Worm (Caenorhabditis elegans) whole organism, young adult: ENCODE data around the gene skr-21.

ENCODE experiments used
- B0336.3 ChIP-seq: fragments of 200-800 bp; sonication (Bioruptor generic); IDR thresholded peaks from 2 replicates; pipeline ENCODE4 v1.3.6; 2022; ENCODE audit warnings: missing genetic modification characterization, missing compliant biosample characterization
- C06A6.2 ChIP-seq: fragments of 200-800 bp; sonication (Bioruptor generic); conservative IDR thresholded peaks from 2 replicates; pipeline ENCODE4 v1.3.6; 2022; ENCODE audit warnings: missing genetic modification characterization, missing compliant biosample characterization
- F23B12.7 ChIP-seq: sonication (generic microtip); optimal IDR thresholded peaks from 2 replicates; lab custom pipeline; 2017; ENCODE audit warnings: missing genetic modification characterization, mild to moderate bottlenecking, missing compliant biosample characterization, antibody characterized with exemption, moderate library complexity; ENCODE audit not compliant: insufficient read depth
- F33H1.4 ChIP-seq: fragments of 200-800 bp; sonication (Bioruptor generic); IDR thresholded peaks from 2 replicates; pipeline ENCODE4 v1.3.6; 2022; ENCODE audit warnings: missing genetic modification reagents, missing genetic modification characterization, missing compliant biosample characterization
- F37B4.10 ChIP-seq: fragments of 200-800 bp; sonication (Bioruptor generic); IDR thresholded peaks from 2 replicates; pipeline ENCODE4 v1.3.6; 2022; ENCODE audit warnings: missing genetic modification characterization, missing compliant biosample characterization
- F39B2.1 ChIP-seq: fragments of 200-800 bp; sonication (Bioruptor generic); IDR thresholded peaks from 2 replicates; pipeline ENCODE4 v1.3.6; 2022; ENCODE audit warnings: missing genetic modification reagents, missing genetic modification characterization, missing compliant biosample characterization
- K12H6.12 ChIP-seq: fragments of 200-800 bp; sonication (Bioruptor generic); optimal IDR thresholded peaks from 2 replicates; lab custom pipeline; 2018; ENCODE audit warnings: mild to moderate bottlenecking, missing genetic modification characterization, missing compliant biosample characterization
- Y53F4B.3 ChIP-seq: fragments of 200-800 bp; sonication (Bioruptor generic); IDR thresholded peaks from 2 replicates; pipeline ENCODE4 v1.3.6; 2022; ENCODE audit warnings: missing genetic modification reagents, missing genetic modification characterization, missing compliant biosample characterization
- Y56A3A.18 ChIP-seq: fragments of 200-800 bp; sonication (Bioruptor generic); IDR thresholded peaks from 2 replicates; pipeline ENCODE4 v1.3.6; 2022; ENCODE audit warnings: missing genetic modification reagents, missing genetic modification characterization, missing compliant biosample characterization
- ama-1 ChIP-seq, 3 experiments: fragments of 150-350 bp in 1 of 3; sonication (generic microtip) in 2 of 3; optimal IDR thresholded peaks; 2 replicates each; lab custom pipeline; 2014 to 2018; ENCODE audit warnings: missing biosample characterization in 2 of 3, missing genetic modification characterization in 2 of 3, missing genetic modification reagents in 2 of 3
- aptf-3 ChIP-seq: fragments of 200-800 bp; sonication (Bioruptor generic); IDR thresholded peaks from 2 replicates; pipeline ENCODE4 v1.3.6; 2022; ENCODE audit warnings: missing genetic modification characterization, missing compliant biosample characterization
- atf-7 ChIP-seq: sonication (generic microtip); optimal IDR thresholded peaks from 2 replicates; lab custom pipeline; 2017; ENCODE audit warnings: mild to moderate bottlenecking, missing genetic modification characterization, missing compliant biosample characterization
- ceh-100 ChIP-seq: fragments of 200-800 bp; sonication (Bioruptor generic); IDR thresholded peaks from 2 replicates; pipeline ENCODE4 v1.3.6; 2022; ENCODE audit warnings: missing genetic modification reagents, missing genetic modification characterization, missing compliant biosample characterization
- ceh-27 ChIP-seq: fragments of 200-800 bp; sonication (Bioruptor generic); optimal IDR thresholded peaks from 2 replicates; lab custom pipeline; 2018; ENCODE audit warnings: mild to moderate bottlenecking, missing genetic modification characterization, moderate library complexity, missing compliant biosample characterization
- ceh-91 ChIP-seq: fragments of 200-800 bp; sonication (Bioruptor generic); IDR thresholded peaks from 2 replicates; pipeline ENCODE4 v1.3.6; 2022; ENCODE audit warnings: missing genetic modification reagents, missing genetic modification characterization, missing compliant biosample characterization
- die-1 ChIP-seq: sonication (generic microtip); optimal IDR thresholded peaks from 2 replicates; lab custom pipeline; 2016; ENCODE audit warnings: missing genotype, mild to moderate bottlenecking, missing genetic modification characterization, missing compliant biosample characterization
- efl-1 ChIP-seq: fragments of 150-350 bp; optimal IDR thresholded peaks from 2 replicates; lab custom pipeline; 2014; ENCODE audit warnings: missing biosample characterization, missing genetic modification reagents, missing genetic modification characterization
- ets-4 ChIP-seq: fragments of 200-800 bp; sonication (Bioruptor generic); optimal IDR thresholded peaks from 2 replicates; lab custom pipeline; 2018; ENCODE audit warnings: mild to moderate bottlenecking, missing genetic modification characterization, missing compliant biosample characterization
- fkh-3 ChIP-seq: sonication (generic microtip); optimal IDR thresholded peaks from 2 replicates; lab custom pipeline; 2016; ENCODE audit warnings: mild to moderate bottlenecking, missing genetic modification characterization, missing compliant biosample characterization
- hlh-26 ChIP-seq: fragments of 200-800 bp; sonication (Bioruptor generic); conservative IDR thresholded peaks from 2 replicates; pipeline ENCODE4 v1.3.6; 2022; ENCODE audit warnings: missing genetic modification reagents, missing genetic modification characterization, missing compliant biosample characterization
- lag-1 ChIP-seq: fragments of 200-800 bp; sonication (Bioruptor generic); IDR thresholded peaks from 2 replicates; pipeline ENCODE4 v1.3.6; 2022; ENCODE audit warnings: missing genetic modification reagents, missing genetic modification characterization, missing compliant biosample characterization
- let-607 ChIP-seq, 2 experiments: fragments of 200-800 bp in 1 of 2; sonication (Bioruptor generic) in 1 of 2; sonication (generic microtip) in 1 of 2; optimal IDR thresholded peaks; 2 replicates each; lab custom pipeline; 2016 to 2018; ENCODE audit warnings: mild to moderate bottlenecking in 2 of 2, missing compliant biosample characterization in 2 of 2, missing genetic modification characterization in 2 of 2, moderate library complexity in 2 of 2, missing genotype in 1 of 2
- lin-35 ChIP-seq, 3 experiments: fragments of 150-350 bp in 2 of 3; sonication (generic microtip) in 1 of 3; optimal IDR thresholded peaks; 2 replicates each; lab custom pipeline; 2014 to 2018; ENCODE audit warnings: missing biosample characterization in 3 of 3, missing genetic modification characterization in 3 of 3, missing genetic modification reagents in 3 of 3
- lin-54 ChIP-seq: fragments of 200-800 bp; sonication (Bioruptor generic); optimal IDR thresholded peaks from 2 replicates; lab custom pipeline; 2018; ENCODE audit warnings: mild to moderate bottlenecking, missing genetic modification characterization, missing compliant biosample characterization
- lir-1 ChIP-seq: fragments of 200-800 bp; sonication (Bioruptor generic); conservative IDR thresholded peaks from 2 replicates; pipeline ENCODE4 v1.3.6; 2022; ENCODE audit warnings: missing genetic modification reagents, missing genetic modification characterization, missing compliant biosample characterization
- madf-3 ChIP-seq: fragments of 200-800 bp; sonication (Bioruptor generic); IDR thresholded peaks from 2 replicates; pipeline ENCODE4 v1.3.6; 2022; ENCODE audit warnings: missing genetic modification reagents, missing genetic modification characterization, missing compliant biosample characterization
- madf-6 ChIP-seq: fragments of 200-800 bp; sonication (Bioruptor generic); IDR thresholded peaks from 2 replicates; pipeline ENCODE4 v1.3.6; 2022; ENCODE audit warnings: missing genetic modification reagents, missing genetic modification characterization, missing compliant biosample characterization
- madf-8 ChIP-seq: fragments of 200-800 bp; sonication (Bioruptor generic); conservative IDR thresholded peaks from 2 replicates; pipeline ENCODE4 v1.3.6; 2022; ENCODE audit warnings: missing genetic modification reagents, missing genetic modification characterization, missing compliant biosample characterization
- nhr-90 ChIP-seq: sonication (generic microtip); optimal IDR thresholded peaks from 2 replicates; lab custom pipeline; 2016; ENCODE audit warnings: missing genotype, mild to moderate bottlenecking, missing genetic modification characterization, missing compliant biosample characterization
- rpc-1 ChIP-seq, 2 experiments: fragments of 150-350 bp in 1 of 2; sonication (generic microtip) in 1 of 2; optimal IDR thresholded peaks; 2 replicates each; lab custom pipeline; 2014 to 2018; ENCODE audit warnings: missing biosample characterization in 1 of 2, missing genetic modification characterization in 1 of 2, missing genetic modification reagents in 1 of 2, missing genotype in 1 of 2
- sea-2 ChIP-seq: fragments of 200-800 bp; sonication (Bioruptor generic); IDR thresholded peaks from 2 replicates; pipeline ENCODE4 v1.3.6; 2022; ENCODE audit warnings: missing genetic modification characterization, missing compliant biosample characterization
- snpc-3.4 ChIP-seq: sonication (generic microtip); optimal IDR thresholded peaks from 2 replicates; lab custom pipeline; 2017; ENCODE audit warnings: missing genetic modification characterization, mild to moderate bottlenecking, missing compliant biosample characterization, antibody characterized with exemption, moderate library complexity, missing genotype, missing genetic modification reagents
- sptf-2 ChIP-seq: fragments of 200-800 bp; sonication (Bioruptor generic); optimal IDR thresholded peaks from 2 replicates; lab custom pipeline; 2018; ENCODE audit warnings: mild to moderate bottlenecking, missing genetic modification characterization, missing compliant biosample characterization
- tbx-9 ChIP-seq: sonication (generic microtip); optimal IDR thresholded peaks from 2 replicates; lab custom pipeline; 2016; ENCODE audit warnings: borderline replicate concordance, missing genetic modification characterization, inconsistent platforms, missing compliant biosample characterization
- unc-62 ChIP-seq: fragments of 150-350 bp; optimal IDR thresholded peaks from 2 replicates; lab custom pipeline; 2014; ENCODE audit warnings: missing biosample characterization, missing genetic modification reagents, missing genetic modification characterization
- xnd-1 ChIP-seq: sonication (generic microtip); optimal IDR thresholded peaks from 2 replicates; lab custom pipeline; 2016; ENCODE audit warnings: missing genotype, missing genetic modification reagents, missing genetic modification characterization, missing compliant biosample characterization
- zim-3 ChIP-seq: sonication (generic microtip); optimal IDR thresholded peaks from 2 replicates; lab custom pipeline; 2017; ENCODE audit warnings: mild to moderate bottlenecking, missing genetic modification characterization, moderate library complexity, missing compliant biosample characterization
- ztf-3 ChIP-seq: fragments of 200-800 bp; sonication (Bioruptor generic); optimal IDR thresholded peaks from 2 replicates; lab custom pipeline; 2018; ENCODE audit warnings: mild to moderate bottlenecking, missing genetic modification characterization, missing compliant biosample characterization
- ztf-6 ChIP-seq: fragments of 200-800 bp; sonication (Bioruptor generic); IDR thresholded peaks from 2 replicates; pipeline ENCODE4 v1.3.6; 2022; ENCODE audit warnings: missing genetic modification reagents, missing genetic modification characterization, missing compliant biosample characterization

Gene skr-21

ce11 chrX:13220609-13221008, 5.9 kb downstream of the skr-21 start:
- TF ChIP-seq fkh-3 (tag; lab: Kevin White, UChicago) = no peak
- peak; percentile 33 for TF ChIP-seq ceh-27 (GFP tag; lab: Kevin White, UChicago)

ce11 chrX:13217940-13218339, 8.5 kb downstream of the skr-21 start:
- TF ChIP-seq aptf-3 (no peak), rpc-1 (optimal IDR thresholded peaks at IDR 0.05; lab: Kevin White, UChicago) (no peak), rpc-1 (tag; optimal IDR thresholded peaks at IDR 0.05; lab: Kevin White, UChicago) (no peak), nhr-90 (no peak), efl-1 (GFP tag; lab: Kevin White, UChicago) (no peak), sea-2 (no peak), zim-3 (tag; lab: Kevin White, UChicago) (no peak), lir-1 (GFP tag; lab: Robert Waterston, UW) (no peak), B0336.3 (GFP tag; lab: Robert Waterston, UW) (no peak), lin-35 (GFP tag; optimal IDR thresholded peaks at IDR 0.05; lab: Kevin White, UChicago) (no peak)

ce11 chrX:13216802-13217201, 9.7 kb downstream of the skr-21 start, which contains the start of gene R12H7.4:
TSS of gene R12H7.4 (plus strand) at chrX:13217102.
- TF ChIP-seq madf-6 (no peak), C06A6.2 (GFP tag; lab: Robert Waterston, UW) (no peak), ztf-3 (GFP tag; lab: Kevin White, UChicago) (no peak), fkh-3 (tag; lab: Kevin White, UChicago) (no peak), xnd-1 (tag; lab: Kevin White, UChicago) (no peak), ztf-6 (GFP tag; lab: Robert Waterston, UW) (no peak), hlh-26 (GFP tag; lab: Robert Waterston, UW) (no peak), Y56A3A.18 (no peak), lin-54 (GFP tag; lab: Kevin White, UChicago) (no peak), madf-8 (GFP tag; lab: Robert Waterston, UW) (no peak), let-607 (tag; optimal IDR thresholded peaks at IDR 0.05; lab: Kevin White, UChicago) (no peak), snpc-3.4 (tag; lab: Kevin White, UChicago) (no peak), ceh-91 (GFP tag; lab: Robert Waterston, UW) (no peak)

ce11 chrX:13212528-13212927, 13.9 kb downstream of the skr-21 start:
- TF ChIP-seq lir-1 (GFP tag; lab: Robert Waterston, UW) = no peak
- TF ChIP-seq ceh-100 (GFP tag; lab: Robert Waterston, UW) = no peak
- no peak for TF ChIP-seq hlh-26 (GFP tag; lab: Robert Waterston, UW)
- no peak for TF ChIP-seq unc-62 (GFP tag; lab: Kevin White, UChicago)
- TF ChIP-seq F37B4.10 (GFP tag; lab: Robert Waterston, UW) = no peak
- TF ChIP-seq atf-7 = no peak
- TF ChIP-seq Y53F4B.3 = no peak
- TF ChIP-seq madf-3 (GFP tag; lab: Robert Waterston, UW) = no peak
- TF ChIP-seq ama-1 (optimal IDR thresholded peaks at IDR 0.05; lab: Kevin White, UChicago) = no peak
- TF ChIP-seq ama-1 (GFP tag; optimal IDR thresholded peaks at IDR 0.05; lab: Kevin White, UChicago) = no peak
- no peak for TF ChIP-seq die-1 (tag; lab: Kevin White, UChicago)
- TF ChIP-seq tbx-9 (tag; lab: Kevin White, UChicago) = no peak
- TF ChIP-seq K12H6.12 (tag; lab: Kevin White, UChicago) = no peak
- no peak for TF ChIP-seq F39B2.1 (GFP tag; lab: Robert Waterston, UW)
- TF ChIP-seq ets-4 (GFP tag; lab: Kevin White, UChicago) = no peak
- TF ChIP-seq F23B12.7 = no peak
- no peak for TF ChIP-seq F33H1.4 (GFP tag; lab: Robert Waterston, UW)
- no peak for TF ChIP-seq sptf-2 (GFP tag; lab: Kevin White, UChicago)
- no peak for TF ChIP-seq lag-1 (GFP tag; lab: Robert Waterston, UW)
